Fruit fly (Drosophila melanogaster): Measurements from ENCODE around the gene nsl1.

nsl1 gene

dm6 chr3R:15803502-15804461, 10.2 kb downstream of the nsl1 start, which contains the start of gene alpha-Man-IIb (continued):
- TF ChIP-seq MESR4 (GFP tag; optimal IDR thresholded peaks at IDR 0.05): peak; percentile 27
- TF ChIP-seq CG2129 (GFP tag; IDR thresholded peaks at IDR 0.05; ENCODE audit: partially characterized antibody): peak; percentile 58; the same call in 1 of the 2 replicates
- TF ChIP-seq CG1233 (GFP tag; optimal IDR thresholded peaks at IDR 0.05): peak; percentile 6
- peak; percentile 33 for TF ChIP-seq kay (GFP tag; optimal IDR thresholded peaks at IDR 0.05)
- TF ChIP-seq knrl (GFP tag; IDR thresholded peaks at IDR 0.05; ENCODE audit: partially characterized antibody): peak; percentile 83; the same call in 2 of the 3 replicates
- TF ChIP-seq Scr (GFP tag; IDR thresholded peaks at IDR 0.05; ENCODE audit: partially characterized antibody): peak; percentile 89
- no peak for TF ChIP-seq pum (GFP tag; optimal IDR thresholded peaks at IDR 0.05)
- TF ChIP-seq CG30020 (tag; optimal IDR thresholded peaks at IDR 0.05): peak; percentile 25
- no peak for TF ChIP-seq Blimp-1 (GFP tag; optimal IDR thresholded peaks at IDR 0.05)
- TF ChIP-seq pros (GFP tag; optimal IDR thresholded peaks at IDR 0.05): no peak
- TF ChIP-seq CG16815 (GFP tag; optimal IDR thresholded peaks at IDR 0.05): no peak
- no peak for TF ChIP-seq sd (tag; optimal IDR thresholded peaks at IDR 0.05)
- no peak for TF ChIP-seq lbe (GFP tag; optimal IDR thresholded peaks at IDR 0.05)
- no peak for TF ChIP-seq Ravus (GFP tag; IDR thresholded peaks at IDR 0.05)
- no peak for TF ChIP-seq CG3407 (GFP tag; optimal IDR thresholded peaks at IDR 0.05)
- TF ChIP-seq unc-4 (GFP tag; IDR thresholded peaks at IDR 0.05; ENCODE audit: partially characterized antibody): peak; percentile 88
- TF ChIP-seq CG12744 (GFP tag; optimal IDR thresholded peaks at IDR 0.05): no peak
- no peak for TF ChIP-seq BtbVII (GFP tag; optimal IDR thresholded peaks at IDR 0.05)
- no peak for TF ChIP-seq exex (tag; optimal IDR thresholded peaks at IDR 0.05)
- no peak for TF ChIP-seq CG32772 (GFP tag; IDR thresholded peaks at IDR 0.05)
- TF ChIP-seq Hey (tag; optimal IDR thresholded peaks at IDR 0.05): no peak
- TF ChIP-seq Med (GFP tag): peak; percentile 88
- TF ChIP-seq prd (optimal IDR thresholded peaks at IDR 0.05): no peak
- 0 out of 3 replicates have a peak, but pooled peaks have one; percentile 5 for TF ChIP-seq prd (GFP tag; IDR thresholded peaks at IDR 0.05)
- no peak for TF ChIP-seq Doc2 (GFP tag; IDR thresholded peaks at IDR 0.05)
- TF ChIP-seq nau (GFP tag; optimal IDR thresholded peaks at IDR 0.05): no peak
- no peak for TF ChIP-seq NfI (GFP tag; optimal IDR thresholded peaks at IDR 0.05)
- TF ChIP-seq CG14014 (GFP tag; IDR thresholded peaks at IDR 0.05): no peak
- peak; percentile 29 for TF ChIP-seq CG34376 (GFP tag; optimal IDR thresholded peaks at IDR 0.05)
- no peak for TF ChIP-seq wek (GFP tag; optimal IDR thresholded peaks at IDR 0.05)
- no peak for TF ChIP-seq CG6272 (GFP tag; IDR thresholded peaks at IDR 0.05)
- no peak for TF ChIP-seq Lpt (GFP tag; optimal IDR thresholded peaks at IDR 0.05)
- no peak for TF ChIP-seq CG2202 (tag; optimal IDR thresholded peaks at IDR 0.05)
- no peak for TF ChIP-seq CG9876 (GFP tag; optimal IDR thresholded peaks at IDR 0.05)
- TF ChIP-seq Neu2 (GFP tag; optimal IDR thresholded peaks at IDR 0.05; ENCODE audit: borderline replicate concordance): no peak
- no peak for TF ChIP-seq CG1792 (GFP tag; optimal IDR thresholded peaks at IDR 0.05)
- TF ChIP-seq eyg (GFP tag; optimal IDR thresholded peaks at IDR 0.05): no peak
- peak; percentile 7 for TF ChIP-seq CG7556 (GFP tag; optimal IDR thresholded peaks at IDR 0.05)
- TF ChIP-seq Asciz (GFP tag; optimal IDR thresholded peaks at IDR 0.05): peak; percentile 23
- no peak for TF ChIP-seq tap (tag; optimal IDR thresholded peaks at IDR 0.05)
- no peak for TF ChIP-seq da (GFP tag; optimal IDR thresholded peaks at IDR 0.05)
- no peak for TF ChIP-seq wdn (GFP tag; IDR thresholded peaks at IDR 0.05)
- no peak for TF ChIP-seq grn (GFP tag; optimal IDR thresholded peaks at IDR 0.05)
- peak; percentile 53 for TF ChIP-seq CG1603 (tag; optimal IDR thresholded peaks at IDR 0.05)
- no peak for TF ChIP-seq CG8765 (GFP tag; IDR thresholded peaks at IDR 0.05)
- TF ChIP-seq hb (GFP tag; IDR thresholded peaks at IDR 0.05; ENCODE audit: partially characterized antibody): peak; percentile 71; the same call in 2 of the 3 replicates
- TF ChIP-seq CG6854 (GFP tag; optimal IDR thresholded peaks at IDR 0.05): peak; percentile 54
- TF ChIP-seq CG9817 (tag; optimal IDR thresholded peaks at IDR 0.05): no peak
